Worm (Caenorhabditis elegans) whole organism, late embryonic: ENCODE measurements around the gene F59B10.4.

ENCODE experiments used
- C08G9.2 ChIP-seq: sonication (generic microtip); optimal IDR thresholded peaks from 2 replicates; lab custom pipeline; 2016; ENCODE audit warnings: mild to moderate bottlenecking, missing genetic modification characterization, moderate library complexity, missing compliant biosample characterization
- C38D4.7 ChIP-seq: fragments of 200-800 bp; sonication (Bioruptor generic); optimal IDR thresholded peaks from 2 replicates; lab custom pipeline; 2018; ENCODE audit warnings: mild to moderate bottlenecking, missing genetic modification characterization, moderate library complexity, missing compliant biosample characterization
- F13H6.1 ChIP-seq: sonication (generic microtip); optimal IDR thresholded peaks from 2 replicates; lab custom pipeline; 2016; ENCODE audit warnings: missing genetic modification characterization, missing compliant biosample characterization
- T23F11.4 ChIP-seq: fragments of 200-800 bp; sonication (Bioruptor generic); optimal IDR thresholded peaks from 2 replicates; lab custom pipeline; 2018; ENCODE audit warnings: mild to moderate bottlenecking, missing genetic modification characterization, missing compliant biosample characterization
- Y22D7AL.16 ChIP-seq: sonication (generic microtip); optimal IDR thresholded peaks from 2 replicates; lab custom pipeline; 2016; ENCODE audit warnings: missing genetic modification characterization, missing compliant biosample characterization
- ahr-1 ChIP-seq: sonication (generic microtip); optimal IDR thresholded peaks from 2 replicates; lab custom pipeline; 2016; ENCODE audit warnings: missing genetic modification characterization, missing compliant biosample characterization
- ama-1 ChIP-seq: fragments of 150-350 bp; optimal IDR thresholded peaks from 2 replicates; lab custom pipeline; 2014
- ceh-19 ChIP-seq: fragments of 200-800 bp; sonication (Bioruptor generic); optimal IDR thresholded peaks from 2 replicates; lab custom pipeline; 2018; ENCODE audit warnings: mild to moderate bottlenecking, missing genetic modification characterization, missing compliant biosample characterization
- ceh-30 ChIP-seq: fragments of 150-350 bp; optimal IDR thresholded peaks from 2 replicates; lab custom pipeline; 2014; ENCODE audit warnings: missing biosample characterization, missing genetic modification characterization
- ceh-31 ChIP-seq: sonication (generic microtip); optimal IDR thresholded peaks from 2 replicates; lab custom pipeline; 2016; ENCODE audit warnings: missing genetic modification characterization, missing compliant biosample characterization
- ceh-34 ChIP-seq: sonication (generic microtip); optimal IDR thresholded peaks from 2 replicates; lab custom pipeline; 2016; ENCODE audit warnings: mild to moderate bottlenecking, missing genetic modification characterization, missing compliant biosample characterization
- ceh-6 ChIP-seq: fragments of 200-800 bp; sonication (Bioruptor generic); optimal IDR thresholded peaks from 2 replicates; lab custom pipeline; 2018; ENCODE audit warnings: mild to moderate bottlenecking, missing genetic modification characterization, missing compliant biosample characterization
- ceh-9 ChIP-seq: sonication (generic microtip); optimal IDR thresholded peaks from 2 replicates; lab custom pipeline; 2016; ENCODE audit warnings: mild to moderate bottlenecking, missing genetic modification characterization, inconsistent platforms, missing compliant biosample characterization
- che-1 ChIP-seq: sonication (generic microtip); optimal IDR thresholded peaks from 2 replicates; lab custom pipeline; 2016; ENCODE audit warnings: mild to moderate bottlenecking, missing genetic modification characterization, missing compliant biosample characterization
- dmd-4 ChIP-seq: sonication (generic microtip); optimal IDR thresholded peaks from 2 replicates; lab custom pipeline; 2016; ENCODE audit warnings: borderline replicate concordance, missing genetic modification characterization, missing compliant biosample characterization
- dve-1 ChIP-seq: sonication (generic microtip); optimal IDR thresholded peaks from 2 replicates; lab custom pipeline; 2017; ENCODE audit warnings: antibody characterized with exemption, mild to moderate bottlenecking, missing genetic modification characterization, missing compliant biosample characterization
- elt-2 ChIP-seq: sonication (generic microtip); optimal IDR thresholded peaks from 2 replicates; lab custom pipeline; 2016; ENCODE audit warnings: missing genetic modification reagents, missing genetic modification characterization, missing compliant biosample characterization
- elt-4 ChIP-seq: sonication (generic microtip); optimal IDR thresholded peaks from 2 replicates; lab custom pipeline; 2016; ENCODE audit warnings: missing genetic modification characterization, missing compliant biosample characterization
- ets-4 ChIP-seq: sonication (generic microtip); optimal IDR thresholded peaks from 2 replicates; lab custom pipeline; 2016; ENCODE audit warnings: missing genetic modification characterization, missing compliant biosample characterization
- eyg-1 ChIP-seq: sonication (generic microtip); optimal IDR thresholded peaks from 2 replicates; lab custom pipeline; 2016; ENCODE audit warnings: missing genotype, missing genetic modification characterization, missing compliant biosample characterization
- fax-1 ChIP-seq: sonication (generic microtip); optimal IDR thresholded peaks from 2 replicates; lab custom pipeline; 2016; ENCODE audit warnings: missing genotype, missing genetic modification characterization, missing compliant biosample characterization
- fkh-10 ChIP-seq: fragments of 150-350 bp; optimal IDR thresholded peaks from 2 replicates; lab custom pipeline; 2014; ENCODE audit warnings: missing biosample characterization, missing genetic modification reagents, missing genetic modification characterization
- fkh-6 ChIP-seq: sonication (generic microtip); optimal IDR thresholded peaks from 2 replicates; lab custom pipeline; 2016; ENCODE audit warnings: missing genetic modification characterization, missing compliant biosample characterization
- gmeb-2 ChIP-seq: sonication (generic microtip); optimal IDR thresholded peaks from 2 replicates; lab custom pipeline; 2016; ENCODE audit warnings: missing genetic modification characterization, inconsistent platforms, missing compliant biosample characterization
- hlh-13 ChIP-seq: fragments of 200-800 bp; sonication (Bioruptor generic); optimal IDR thresholded peaks from 2 replicates; lab custom pipeline; 2018; ENCODE audit warnings: mild to moderate bottlenecking, missing genetic modification characterization, missing compliant biosample characterization
- hlh-6 ChIP-seq: sonication (generic microtip); optimal IDR thresholded peaks from 2 replicates; lab custom pipeline; 2016; ENCODE audit warnings: missing genotype, missing genetic modification characterization, missing compliant biosample characterization
- hlh-8 ChIP-seq: sonication (generic microtip); optimal IDR thresholded peaks from 2 replicates; lab custom pipeline; 2016; ENCODE audit warnings: missing genotype, missing genetic modification characterization, missing compliant biosample characterization
- lim-6 ChIP-seq: sonication (generic microtip); optimal IDR thresholded peaks from 2 replicates; lab custom pipeline; 2016; ENCODE audit warnings: missing genetic modification characterization, missing compliant biosample characterization
- lin-11 ChIP-seq: fragments of 200-800 bp; sonication (Bioruptor generic); optimal IDR thresholded peaks from 2 replicates; lab custom pipeline; 2018; ENCODE audit warnings: mild to moderate bottlenecking, missing genetic modification characterization, missing compliant biosample characterization
- madf-2 ChIP-seq: sonication (generic microtip); optimal IDR thresholded peaks from 2 replicates; lab custom pipeline; 2017; ENCODE audit warnings: missing genetic modification characterization, missing compliant biosample characterization
- nfya-1 ChIP-seq: sonication (generic microtip); optimal IDR thresholded peaks from 2 replicates; lab custom pipeline; 2017; ENCODE audit warnings: missing genetic modification characterization, mild to moderate bottlenecking, missing compliant biosample characterization, antibody characterized with exemption, moderate library complexity
- nhr-11 ChIP-seq: fragments of 150-350 bp; optimal IDR thresholded peaks from 2 replicates; lab custom pipeline; 2014; ENCODE audit warnings: missing biosample characterization, missing genetic modification characterization
- nhr-232 ChIP-seq: sonication (generic microtip); optimal IDR thresholded peaks from 2 replicates; lab custom pipeline; 2016; ENCODE audit warnings: missing genetic modification characterization, missing compliant biosample characterization
- odd-2 ChIP-seq: sonication (generic microtip); optimal IDR thresholded peaks from 2 replicates; lab custom pipeline; 2017; ENCODE audit warnings: antibody characterized with exemption, mild to moderate bottlenecking, missing genetic modification characterization, missing compliant biosample characterization
- pat-9 ChIP-seq: fragments of 200-800 bp; sonication (Bioruptor generic); optimal IDR thresholded peaks from 2 replicates; lab custom pipeline; 2018; ENCODE audit warnings: mild to moderate bottlenecking, missing genetic modification characterization, moderate library complexity, missing compliant biosample characterization
- pax-1 ChIP-seq: fragments of 150-350 bp; optimal IDR thresholded peaks from 2 replicates; lab custom pipeline; 2014; ENCODE audit warnings: missing biosample characterization, missing genetic modification characterization
- pha-2 ChIP-seq: sonication (generic microtip); optimal IDR thresholded peaks from 2 replicates; lab custom pipeline; 2017; ENCODE audit warnings: mild to moderate bottlenecking, missing genetic modification characterization, missing compliant biosample characterization
- pqm-1 ChIP-seq: sonication (generic microtip); optimal IDR thresholded peaks from 2 replicates; lab custom pipeline; 2016; ENCODE audit warnings: missing genetic modification characterization, missing compliant biosample characterization
- pros-1 ChIP-seq: fragments of 150-350 bp; optimal IDR thresholded peaks from 2 replicates; lab custom pipeline; 2014; ENCODE audit warnings: missing biosample characterization, missing genetic modification reagents, missing genetic modification characterization
- ref-2 ChIP-seq: sonication (generic microtip); optimal IDR thresholded peaks from 2 replicates; lab custom pipeline; 2016; ENCODE audit warnings: missing genetic modification characterization, missing compliant biosample characterization
- rnt-1 ChIP-seq: sonication (generic microtip); optimal IDR thresholded peaks from 2 replicates; lab custom pipeline; 2016; ENCODE audit warnings: missing genetic modification characterization, missing compliant biosample characterization
- sdc-2 ChIP-seq: sonication (generic microtip); optimal IDR thresholded peaks from 2 replicates; lab custom pipeline; 2016; ENCODE audit warnings: missing genotype, missing genetic modification characterization, missing compliant biosample characterization
- syd-9 ChIP-seq: sonication (generic microtip); optimal IDR thresholded peaks from 2 replicates; lab custom pipeline; 2016; ENCODE audit warnings: mild to moderate bottlenecking, missing genetic modification characterization, moderate library complexity, missing compliant biosample characterization
- ttx-3 ChIP-seq: sonication (generic microtip); optimal IDR thresholded peaks from 2 replicates; lab custom pipeline; 2016; ENCODE audit warnings: missing genetic modification reagents, missing genetic modification characterization, missing compliant biosample characterization
- unc-3 ChIP-seq, 2 experiments: fragments of 200-800 bp in 1 of 2; sonication (Bioruptor generic) in 1 of 2; sonication (generic microtip) in 1 of 2; conservative IDR thresholded peaks in 1 of 2; optimal IDR thresholded peaks in 1 of 2; 2 replicates each; pipeline versions ENCODE4 v1.3.6 to Lab custom; 2016 to 2022; ENCODE audit warnings: missing compliant biosample characterization in 2 of 2, missing genetic modification characterization in 2 of 2, missing genetic modification reagents in 1 of 2
- unc-42 ChIP-seq: sonication (generic microtip); optimal IDR thresholded peaks from 2 replicates; lab custom pipeline; 2016; ENCODE audit warnings: missing genotype, missing genetic modification characterization, missing compliant biosample characterization
- unc-55 ChIP-seq: sonication (generic microtip); optimal IDR thresholded peaks from 2 replicates; lab custom pipeline; 2017; ENCODE audit warnings: missing biosample characterization, missing genetic modification reagents, missing genetic modification characterization
- unc-86 ChIP-seq: sonication (generic microtip); optimal IDR thresholded peaks from 2 replicates; lab custom pipeline; 2016; ENCODE audit warnings: missing genetic modification characterization, missing compliant biosample characterization
- zip-5 ChIP-seq: sonication (generic microtip); optimal IDR thresholded peaks from 2 replicates; lab custom pipeline; 2016; ENCODE audit warnings: missing genetic modification characterization, missing compliant biosample characterization
- ztf-16 ChIP-seq: sonication (generic microtip); optimal IDR thresholded peaks from 2 replicates; lab custom pipeline; 2017; ENCODE audit warnings: missing genetic modification characterization, missing compliant biosample characterization

F59B10.4 gene

ce11 chrII:10537988-10538387, 19.1 kb upstream of the F59B10.4 start (continued):
- no peak for TF ChIP-seq ahr-1 (tag; lab: Kevin White, UChicago)
- no peak for TF ChIP-seq pros-1
- TF ChIP-seq ama-1 (lab: Kevin White, UChicago), result no peak
- no peak for TF ChIP-seq ceh-6 (GFP tag; lab: Kevin White, UChicago)
- TF ChIP-seq F13H6.1 (tag; lab: Kevin White, UChicago), result peak; percentile 36
- no peak for TF ChIP-seq gmeb-2 (tag; lab: Kevin White, UChicago)
- TF ChIP-seq nhr-11 (tag; lab: Kevin White, UChicago), result no peak
- TF ChIP-seq unc-42 (tag; lab: Kevin White, UChicago), result peak; percentile 47
- TF ChIP-seq pax-1 (tag; lab: Kevin White, UChicago), result no peak
- TF ChIP-seq unc-3 (GFP tag; conservative IDR thresholded peaks at IDR 0.05; lab: Robert Waterston, UW), result no peak
- TF ChIP-seq unc-3 (tag; optimal IDR thresholded peaks at IDR 0.05; lab: Kevin White, UChicago), result no peak
- TF ChIP-seq ceh-9 (tag; lab: Kevin White, UChicago), result no peak
- no peak for TF ChIP-seq fkh-6 (tag; lab: Kevin White, UChicago)
- peak; percentile 26 for TF ChIP-seq unc-86 (tag; lab: Kevin White, UChicago)
- no peak for TF ChIP-seq pat-9 (tag; lab: Kevin White, UChicago)
- TF ChIP-seq elt-2 (tag; lab: Kevin White, UChicago), result peak; percentile 40
- no peak for TF ChIP-seq odd-2 (tag; lab: Kevin White, UChicago)
- TF ChIP-seq zip-5, result peak; percentile 70
- peak; percentile 12 for TF ChIP-seq ref-2 (tag; lab: Kevin White, UChicago)
- no peak for TF ChIP-seq ceh-19
- TF ChIP-seq ceh-30 (tag; lab: Kevin White, UChicago), result no peak
- TF ChIP-seq fkh-10, result no peak
- TF ChIP-seq elt-4 (tag; lab: Kevin White, UChicago), result no peak
- no peak for TF ChIP-seq nhr-232
- no peak for TF ChIP-seq eyg-1 (tag; lab: Kevin White, UChicago)
- no peak for TF ChIP-seq madf-2 (tag; lab: Kevin White, UChicago)
- TF ChIP-seq T23F11.4, result no peak
- TF ChIP-seq unc-55 (GFP tag; lab: Kevin White, UChicago), result no peak
- TF ChIP-seq lim-6 (tag; lab: Kevin White, UChicago), result peak; percentile 34
- no peak for TF ChIP-seq ceh-34 (tag; lab: Kevin White, UChicago)
- peak; percentile 53 for TF ChIP-seq ets-4 (tag; lab: Kevin White, UChicago)
- TF ChIP-seq rnt-1 (tag; lab: Kevin White, UChicago), result no peak
- TF ChIP-seq che-1 (tag; lab: Kevin White, UChicago), result no peak
- TF ChIP-seq hlh-8 (tag; lab: Kevin White, UChicago), result peak; percentile 26
- no peak for TF ChIP-seq pha-2 (tag; lab: Kevin White, UChicago)
- no peak for TF ChIP-seq sdc-2 (tag; lab: Kevin White, UChicago)
- TF ChIP-seq hlh-6 (tag; lab: Kevin White, UChicago), result no peak
- TF ChIP-seq nfya-1 (tag; lab: Kevin White, UChicago), result no peak
- TF ChIP-seq ttx-3 (tag; lab: Kevin White, UChicago), result peak; percentile 4
- TF ChIP-seq fax-1, result no peak
- no peak for TF ChIP-seq C38D4.7 (GFP tag; lab: Kevin White, UChicago)
- no peak for TF ChIP-seq Y22D7AL.16 (tag; lab: Kevin White, UChicago)
- no peak for TF ChIP-seq lin-11 (tag; lab: Kevin White, UChicago)
- no peak for TF ChIP-seq pqm-1 (tag; lab: Kevin White, UChicago)
- TF ChIP-seq ztf-16 (tag; lab: Kevin White, UChicago), result no peak
- no peak for TF ChIP-seq dve-1 (tag; lab: Kevin White, UChicago)
- TF ChIP-seq ceh-31 (tag; lab: Kevin White, UChicago), result peak; percentile 83
- TF ChIP-seq C08G9.2, result peak; percentile 81
- TF ChIP-seq syd-9 (tag; lab: Kevin White, UChicago), result no peak
- TF ChIP-seq dmd-4, result no peak
- no peak for TF ChIP-seq hlh-13 (GFP tag; lab: Kevin White, UChicago)
